Worm (Caenorhabditis elegans): Measurements from ENCODE around the gene C01G6.9.

DNA sequence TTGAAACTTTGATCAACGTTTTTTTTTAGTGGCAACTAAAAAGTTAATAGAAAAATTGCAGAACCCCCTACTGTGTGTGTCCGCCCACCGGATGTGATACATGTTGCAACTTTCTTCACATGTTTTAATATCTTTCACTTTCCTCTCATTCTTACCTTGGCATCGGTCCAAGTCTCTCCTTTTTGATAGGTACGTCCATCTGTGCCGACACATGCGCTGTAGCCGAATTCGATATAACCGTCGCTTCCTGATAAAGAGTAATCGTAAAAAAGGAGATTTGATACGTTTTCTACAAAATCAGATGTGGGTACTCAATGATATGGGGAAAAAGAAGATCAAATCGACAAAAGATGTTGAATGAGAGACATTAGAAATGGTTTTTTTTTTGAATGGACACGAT is 49.5 kb upstream of the C01G6.9 start:
- TF ChIP-seq elt-3 (tag; optimal IDR thresholded peaks at IDR 0.05) (no peak), nhr-237 (tag; optimal IDR thresholded peaks at IDR 0.05) (no peak)

Data from whole organism, mixed stage, embryonic.